Worm (Caenorhabditis elegans) whole organism, midembryonic: ENCODE measurements around the gene F22B5.10.

Experiments used
- T22C8.4 ChIP-seq: fragments of 200-800 bp; sonication (Bioruptor generic); IDR thresholded peaks from 2 replicates; pipeline ENCODE4 v1.3.6; 2022; ENCODE audit warnings: missing genetic modification characterization, missing compliant biosample characterization
- flt-1 ChIP-seq: fragments of 200-800 bp; sonication (Bioruptor generic); IDR thresholded peaks from 2 replicates; pipeline ENCODE4 v1.3.6; 2022; ENCODE audit warnings: missing genetic modification characterization, missing compliant biosample characterization
- klf-2 ChIP-seq: fragments of 200-800 bp; sonication (Bioruptor generic); conservative IDR thresholded peaks from 2 replicates; pipeline ENCODE4 v1.3.6; 2022; ENCODE audit warnings: missing genetic modification reagents, missing genetic modification characterization, missing compliant biosample characterization
- med-1 ChIP-seq: sonication (generic microtip); optimal IDR thresholded peaks from 2 replicates; lab custom pipeline; 2017; ENCODE audit warnings: missing genetic modification characterization, mild to moderate bottlenecking, missing compliant biosample characterization, antibody characterized with exemption, missing genetic modification reagents; ENCODE audit not compliant: insufficient read depth
- ref-1 ChIP-seq: fragments of 200-800 bp; sonication (Bioruptor generic); conservative IDR thresholded peaks from 2 replicates; pipeline ENCODE4 v1.3.6; 2022; ENCODE audit warnings: missing genetic modification reagents, missing genetic modification characterization, missing compliant biosample characterization
- ztf-23 ChIP-seq: fragments of 200-800 bp; sonication (Bioruptor generic); IDR thresholded peaks from 2 replicates; pipeline ENCODE4 v1.3.6; 2022; ENCODE audit warnings: missing genetic modification reagents, missing genetic modification characterization, missing compliant biosample characterization
- ztf-29 ChIP-seq: fragments of 200-800 bp; sonication (Bioruptor generic); IDR thresholded peaks from 2 replicates; pipeline ENCODE4 v1.3.6; 2022; ENCODE audit warnings: missing genetic modification reagents, missing genetic modification characterization, missing compliant biosample characterization

DNA sequence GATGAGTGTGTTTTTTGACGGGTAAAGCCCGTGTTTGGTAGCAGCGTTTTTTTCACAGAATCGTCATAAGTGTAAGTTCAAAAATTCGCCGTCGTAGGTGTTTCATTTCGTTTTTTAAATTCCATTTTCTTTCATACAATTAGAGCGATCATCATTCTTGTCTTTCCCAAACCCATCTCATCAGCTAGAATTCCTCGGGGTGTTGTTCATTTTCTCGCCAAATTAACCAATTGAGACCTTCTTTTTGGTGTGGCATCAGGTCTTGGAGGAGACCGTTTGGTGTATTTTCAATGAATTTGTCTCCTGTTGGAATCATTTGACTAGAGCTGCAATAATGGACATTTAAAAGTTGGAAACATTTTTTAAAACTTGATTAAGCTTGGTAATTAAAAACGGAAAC is 5.9 kb downstream of the F22B5.10 start:
- TF ChIP-seq flt-1 (GFP tag; lab: Robert Waterston, UW) (no peak), ztf-23 (GFP tag; lab: Robert Waterston, UW) (no peak), ztf-29 (no peak), T22C8.4 (GFP tag; lab: Robert Waterston, UW) (no peak), med-1 (GFP tag; lab: Kevin White, UChicago) (no peak), klf-2 (no peak), ref-1 (no peak)
